Worm (Caenorhabditis elegans) whole organism, early embryonic: ENCODE measurements around the gene T23G4.2.

Source experiments
- ama-1 ChIP-seq: fragments of 150-350 bp; optimal IDR thresholded peaks from 2 replicates; lab custom pipeline; 2014
- hmbx-1 ChIP-seq: sonication (generic microtip); optimal IDR thresholded peaks from 2 replicates; lab custom pipeline; 2016; ENCODE audit warnings: mild to moderate bottlenecking, missing genetic modification characterization, missing compliant biosample characterization

- TF ChIP-seq hmbx-1 (no peak), ama-1 (no peak)
Measured at ce11 chrIV:13666849-13667430, 22.4 kb downstream of the T23G4.2 start, which contains the start of gene fbxa-215.
